Worm (Caenorhabditis elegans) whole organism, L1 larva: ENCODE results near the gene gipc-1.

Experiments
- blmp-1 ChIP-seq: fragments of 150-350 bp; optimal IDR thresholded peaks from 2 replicates; lab custom pipeline; 2014; ENCODE audit warnings: missing biosample characterization, missing genetic modification characterization
- egl-27 ChIP-seq, 2 experiments: fragments of 150-350 bp in 1 of 2; sonication (generic microtip); optimal IDR thresholded peaks; 3 replicates each; lab custom pipeline; 2017 to 2018; ENCODE audit warnings: missing biosample characterization in 2 of 2, missing genetic modification characterization in 2 of 2, missing genetic modification reagents in 2 of 2
- elt-2 ChIP-seq: sonication (generic microtip); optimal IDR thresholded peaks from 2 replicates; lab custom pipeline; 2016; ENCODE audit warnings: missing genetic modification characterization, mild to moderate bottlenecking, inconsistent platforms, missing compliant biosample characterization, missing genetic modification reagents
- lir-3 ChIP-seq: sonication (generic microtip); optimal IDR thresholded peaks from 2 replicates; lab custom pipeline; 2016; ENCODE audit warnings: mild to moderate bottlenecking, missing genetic modification characterization, moderate library complexity, missing compliant biosample characterization; ENCODE audit not compliant: poor library complexity
- nhr-11 ChIP-seq: fragments of 150-350 bp; optimal IDR thresholded peaks from 2 replicates; lab custom pipeline; 2014; ENCODE audit warnings: missing biosample characterization, missing genetic modification characterization
- nhr-12 ChIP-seq: sonication (generic microtip); optimal IDR thresholded peaks from 2 replicates; lab custom pipeline; 2017; ENCODE audit warnings: missing biosample characterization, missing genetic modification characterization
- snpc-4 ChIP-seq: fragments of 150-350 bp; optimal IDR thresholded peaks from 2 replicates; lab custom pipeline; 2014; ENCODE audit warnings: missing biosample characterization, missing genetic modification characterization
- sox-4 ChIP-seq: sonication (generic microtip); optimal IDR thresholded peaks from 2 replicates; lab custom pipeline; 2016; ENCODE audit warnings: missing genetic modification characterization, missing compliant biosample characterization
- unc-30 ChIP-seq: sonication (generic microtip); optimal IDR thresholded peaks from 2 replicates; lab custom pipeline; 2017; ENCODE audit warnings: missing biosample characterization, missing genetic modification characterization

DNA sequence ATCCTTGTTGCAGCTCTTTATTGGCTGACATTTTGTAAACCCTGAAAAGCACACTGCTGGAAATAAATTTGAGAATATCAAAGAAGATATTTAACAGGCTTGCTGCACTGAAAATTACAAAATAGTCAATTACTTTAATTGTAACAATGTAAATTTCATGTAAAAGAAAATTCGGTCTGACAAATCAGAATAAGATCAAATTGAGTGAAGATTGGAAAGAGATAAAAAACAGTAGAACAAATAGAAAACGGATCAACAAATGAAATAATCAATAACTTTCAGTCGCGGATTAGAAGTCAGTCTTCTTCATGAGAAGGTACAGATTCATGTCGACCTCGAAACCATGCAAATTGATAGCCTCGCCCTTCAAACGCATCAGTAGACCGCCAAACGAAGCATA, 46.5 kb downstream of the gipc-1 start, which contains the start of gene rars-1:
- TF ChIP-seq nhr-12 (tag; lab: Kevin White, UChicago) (no peak), elt-2 (tag; lab: Kevin White, UChicago) (no peak), sox-4 (tag; lab: Kevin White, UChicago) (no peak), snpc-4 (tag; lab: Kevin White, UChicago) (no peak), blmp-1 (tag; lab: Kevin White, UChicago) (no peak), nhr-11 (tag; lab: Kevin White, UChicago) (no peak), egl-27 (tag; optimal IDR thresholded peaks at IDR 0.05; lab: Kevin White, UChicago) (no peak), lir-3 (tag; lab: Kevin White, UChicago) (no peak), unc-30 (no peak)
